Worm (Caenorhabditis elegans): ENCODE measurements around the gene R08B4.3.
A peak's percentile ranks its signal among the peaks of the same experiment; 100 is the strongest.

- TF ChIP-seq snpc-4 (tag; optimal IDR thresholded peaks at IDR 0.05) (no peak), ceh-9 (tag; optimal IDR thresholded peaks at IDR 0.05) (no peak), nhr-25 (tag; optimal IDR thresholded peaks at IDR 0.05) (no peak), elt-1 (tag; optimal IDR thresholded peaks at IDR 0.05) (no peak), ama-1 (optimal IDR thresholded peaks at IDR 0.05) (no peak), zag-1 (tag; optimal IDR thresholded peaks at IDR 0.05) (no peak), eor-1 (tag; optimal IDR thresholded peaks at IDR 0.05) (no peak), pqm-1 (tag; optimal IDR thresholded peaks at IDR 0.05) (peak; percentile 31), ztf-11 (tag; optimal IDR thresholded peaks at IDR 0.05) (no peak)
Observed at ce11 chrX:11104883-11105629, 15.7 kb downstream of the R08B4.3 start, which contains the start of gene W02H3.1.
